Worm (Caenorhabditis elegans) whole organism, L1 larva: ENCODE data around the gene sri-45.

Experiments used
- C04F5.9 ChIP-seq: sonication (generic microtip); optimal IDR thresholded peaks from 2 replicates; lab custom pipeline; 2016; ENCODE audit warnings: missing genetic modification characterization, missing compliant biosample characterization
- C16A3.4 ChIP-seq: fragments of 150-350 bp; optimal IDR thresholded peaks from 2 replicates; lab custom pipeline; 2014; ENCODE audit warnings: missing biosample characterization, missing genetic modification characterization
- F16B12.6 ChIP-seq: fragments of 150-350 bp; optimal IDR thresholded peaks from 2 replicates; lab custom pipeline; 2014; ENCODE audit warnings: missing biosample characterization, missing genetic modification characterization
- Y116A8C.19 ChIP-seq: sonication (generic microtip); optimal IDR thresholded peaks from 2 replicates; lab custom pipeline; 2016; ENCODE audit warnings: missing compliant biosample characterization, missing genetic modification characterization, borderline replicate concordance
- ama-1 ChIP-seq: fragments of 150-350 bp; optimal IDR thresholded peaks from 2 replicates; lab custom pipeline; 2014
- blmp-1 ChIP-seq: fragments of 150-350 bp; optimal IDR thresholded peaks from 2 replicates; lab custom pipeline; 2014; ENCODE audit warnings: missing biosample characterization, missing genetic modification characterization
- ceh-82 ChIP-seq, 3 experiments: fragments of 150-350 bp in 1 of 3; sonication (generic microtip) in 2 of 3; optimal IDR thresholded peaks; 2 replicates each; lab custom pipeline; 2014 to 2017; ENCODE audit warnings: missing biosample characterization in 3 of 3, missing genetic modification characterization in 3 of 3
- ceh-88 ChIP-seq: fragments of 200-800 bp; sonication (Bioruptor generic); IDR thresholded peaks from 2 replicates; pipeline ENCODE4 v1.3.6; 2022; ENCODE audit warnings: missing genetic modification characterization, missing compliant biosample characterization
- dpl-1 ChIP-seq, 3 experiments: fragments of 150-350 bp in 2 of 3; sonication (generic microtip) in 1 of 3; optimal IDR thresholded peaks; 2 replicates each; lab custom pipeline; 2014 to 2017; ENCODE audit warnings: missing biosample characterization in 3 of 3, missing genetic modification characterization in 3 of 3, missing genetic modification reagents in 3 of 3
- efl-1 ChIP-seq, 4 experiments: fragments of 150-350 bp; optimal IDR thresholded peaks in 3 of 4; peaks in 1 of 4; 1 replicate in 1 of 4; 2 replicates in 3 of 4; lab custom pipeline; 2014; ENCODE audit warnings: missing biosample characterization in 2 of 4, missing genetic modification characterization in 2 of 4, missing genetic modification reagents in 2 of 4
- efl-3 ChIP-seq: fragments of 200-800 bp; sonication (Bioruptor generic); optimal IDR thresholded peaks from 2 replicates; lab custom pipeline; 2018; ENCODE audit warnings: mild to moderate bottlenecking, missing genetic modification characterization, missing compliant biosample characterization
- egl-13 ChIP-seq: sonication (generic microtip); optimal IDR thresholded peaks from 2 replicates; lab custom pipeline; 2016; ENCODE audit warnings: missing genotype, missing genetic modification reagents, missing genetic modification characterization, missing compliant biosample characterization
- egl-27 ChIP-seq, 2 experiments: fragments of 150-350 bp in 1 of 2; sonication (generic microtip); optimal IDR thresholded peaks; 3 replicates each; lab custom pipeline; 2017 to 2018; ENCODE audit warnings: missing biosample characterization in 2 of 2, missing genetic modification characterization in 2 of 2, missing genetic modification reagents in 2 of 2
- fkh-4 ChIP-seq: sonication (generic microtip); optimal IDR thresholded peaks from 2 replicates; lab custom pipeline; 2016; ENCODE audit warnings: missing compliant biosample characterization, missing genetic modification characterization, borderline replicate concordance
- fkh-8 ChIP-seq: sonication (generic microtip); optimal IDR thresholded peaks from 2 replicates; lab custom pipeline; 2016; ENCODE audit warnings: mild to moderate bottlenecking, missing genetic modification characterization, missing compliant biosample characterization
- fos-1 ChIP-seq: fragments of 150-350 bp; optimal IDR thresholded peaks from 2 replicates; lab custom pipeline; 2014; ENCODE audit warnings: missing biosample characterization, missing genetic modification characterization
- hlh-17 ChIP-seq: fragments of 200-800 bp; sonication (Bioruptor generic); optimal IDR thresholded peaks from 2 replicates; lab custom pipeline; 2018; ENCODE audit warnings: missing genetic modification characterization, mild to moderate bottlenecking, missing compliant biosample characterization, moderate library complexity, borderline replicate concordance
- hlh-4 ChIP-seq: sonication (generic microtip); optimal IDR thresholded peaks from 2 replicates; lab custom pipeline; 2016; ENCODE audit warnings: mild to moderate bottlenecking, missing genetic modification characterization, missing compliant biosample characterization
- hpl-2 ChIP-seq: fragments of 150-350 bp; optimal IDR thresholded peaks from 2 replicates; lab custom pipeline; 2014; ENCODE audit warnings: missing biosample characterization, missing genetic modification reagents, missing genetic modification characterization
- irx-1 ChIP-seq: sonication (generic microtip); optimal IDR thresholded peaks from 2 replicates; lab custom pipeline; 2016; ENCODE audit warnings: missing genetic modification characterization, missing compliant biosample characterization
- jun-1 ChIP-seq: fragments of 150-350 bp; optimal IDR thresholded peaks from 2 replicates; lab custom pipeline; 2014; ENCODE audit warnings: missing biosample characterization, missing genetic modification reagents, missing genetic modification characterization
- lin-13 ChIP-seq: fragments of 150-350 bp; optimal IDR thresholded peaks from 2 replicates; lab custom pipeline; 2014; ENCODE audit warnings: missing biosample characterization, missing genetic modification reagents, missing genetic modification characterization
- lin-15B ChIP-seq: fragments of 150-350 bp; sonication (generic microtip); optimal IDR thresholded peaks from 3 replicates; lab custom pipeline; 2014; ENCODE audit warnings: missing biosample characterization, missing genetic modification characterization
- lin-35 ChIP-seq, 2 experiments: fragments of 150-350 bp; optimal IDR thresholded peaks; 2 replicates each; lab custom pipeline; 2014; ENCODE audit warnings: missing biosample characterization in 2 of 2, missing genetic modification characterization in 2 of 2, missing genetic modification reagents in 2 of 2
- lsy-2 ChIP-seq, 2 experiments: fragments of 150-350 bp; optimal IDR thresholded peaks; 2 replicates each; lab custom pipeline; 2014; ENCODE audit warnings: missing biosample characterization in 2 of 2, missing genetic modification characterization in 2 of 2
- nhr-11 ChIP-seq: fragments of 150-350 bp; optimal IDR thresholded peaks from 2 replicates; lab custom pipeline; 2014; ENCODE audit warnings: missing biosample characterization, missing genetic modification characterization
- nhr-20 ChIP-seq: sonication (generic microtip); optimal IDR thresholded peaks from 2 replicates; lab custom pipeline; 2016; ENCODE audit warnings: mild to moderate bottlenecking, missing genetic modification characterization, missing compliant biosample characterization
- nhr-71 ChIP-seq: sonication (generic microtip); optimal IDR thresholded peaks from 2 replicates; lab custom pipeline; 2016; ENCODE audit warnings: mild to moderate bottlenecking, missing genetic modification characterization, moderate library complexity, missing compliant biosample characterization
- rnt-1 ChIP-seq: sonication (generic microtip); optimal IDR thresholded peaks from 2 replicates; lab custom pipeline; 2016; ENCODE audit warnings: mild to moderate bottlenecking, missing genetic modification characterization, moderate library complexity, missing compliant biosample characterization
- snu-23 ChIP-seq: sonication (generic microtip); optimal IDR thresholded peaks from 2 replicates; lab custom pipeline; 2016; ENCODE audit warnings: missing genetic modification characterization, missing compliant biosample characterization
- unc-86 ChIP-seq: sonication (generic microtip); optimal IDR thresholded peaks from 2 replicates; lab custom pipeline; 2016; ENCODE audit warnings: missing genetic modification characterization, missing compliant biosample characterization
- unc-98 ChIP-seq: fragments of 200-800 bp; sonication (Bioruptor generic); IDR thresholded peaks from 2 replicates; pipeline ENCODE4 v1.3.6; 2022; ENCODE audit warnings: missing genetic modification characterization, missing compliant biosample characterization
- xbp-1 ChIP-seq: sonication (generic microtip); optimal IDR thresholded peaks from 2 replicates; lab custom pipeline; 2016; ENCODE audit warnings: missing genetic modification characterization, missing compliant biosample characterization
- zag-1 ChIP-seq: fragments of 150-350 bp; optimal IDR thresholded peaks from 2 replicates; lab custom pipeline; 2014; ENCODE audit warnings: missing biosample characterization, missing genetic modification characterization
- ztf-11 ChIP-seq, 2 experiments: sonication (generic microtip); optimal IDR thresholded peaks; 2 replicates each; lab custom pipeline; 2016 to 2017; ENCODE audit warnings: missing genetic modification characterization in 2 of 2, missing biosample characterization in 1 of 2, missing compliant biosample characterization in 1 of 2
- ztf-4 ChIP-seq: fragments of 150-350 bp; optimal IDR thresholded peaks from 2 replicates; lab custom pipeline; 2014; ENCODE audit warnings: missing biosample characterization, missing genetic modification characterization

The sri-45 gene

ce11 chrII:661696-662095 is at the start of gene sri-45:
Gene sri-45, minus strand, starts transcription at chrII:661796.
- no peak for TF ChIP-seq lin-13 (GFP tag; lab: Kevin White, UChicago)
- no peak for TF ChIP-seq Y116A8C.19 (tag; lab: Kevin White, UChicago)
- no peak for TF ChIP-seq fkh-4 (tag; lab: Kevin White, UChicago)
- no peak for TF ChIP-seq unc-98 (GFP tag; lab: Robert Waterston, UW)
- TF ChIP-seq hlh-4 = no peak
- no peak for TF ChIP-seq fkh-8 (tag; lab: Kevin White, UChicago)
- TF ChIP-seq C04F5.9 (tag; lab: Kevin White, UChicago) = no peak
- no peak for TF ChIP-seq jun-1 (tag; lab: Kevin White, UChicago)
- TF ChIP-seq ama-1 (lab: Kevin White, UChicago) = no peak
- TF ChIP-seq unc-86 (tag; lab: Kevin White, UChicago) = no peak
- TF ChIP-seq fos-1 (tag; lab: Kevin White, UChicago) = no peak
- no peak for TF ChIP-seq F16B12.6 (tag; lab: Kevin White, UChicago)
- no peak for TF ChIP-seq egl-13 (tag; lab: Kevin White, UChicago)
- no peak for TF ChIP-seq irx-1 (tag; lab: Kevin White, UChicago)
- no peak for TF ChIP-seq hlh-17
- TF ChIP-seq efl-3 (GFP tag; lab: Kevin White, UChicago) = no peak
- no peak for TF ChIP-seq lin-15B
- TF ChIP-seq nhr-11 (tag; lab: Kevin White, UChicago) = no peak
- no peak for TF ChIP-seq rnt-1 (tag; lab: Kevin White, UChicago)
- TF ChIP-seq nhr-20 (tag; lab: Kevin White, UChicago) = no peak

ce11 chrII:709081-709480 is 47.5 kb upstream of the sri-45 start, which contains the start of gene T02H6.1:
Gene T02H6.1, plus strand, starts transcription at chrII:709381.
- TF ChIP-seq C16A3.4 (tag; lab: Kevin White, UChicago) (no peak), ztf-11 (tag; optimal IDR thresholded peaks at IDR 0.05; lab: Kevin White, UChicago) (no peak), zag-1 (tag; lab: Kevin White, UChicago) (no peak), ztf-4 (no peak), lsy-2 (tag; optimal IDR thresholded peaks at IDR 0.05; lab: Kevin White, UChicago) (no peak), ceh-82 (tag; optimal IDR thresholded peaks at IDR 0.05; lab: Kevin White, UChicago) (no peak), nhr-71 (no peak), ceh-88 (GFP tag; lab: Robert Waterston, UW) (no peak), egl-27 (tag; optimal IDR thresholded peaks at IDR 0.05; lab: Kevin White, UChicago) (no peak), blmp-1 (tag; lab: Kevin White, UChicago) (no peak), hpl-2 (GFP tag; lab: Kevin White, UChicago) (no peak)

- peak; percentile 23 for TF ChIP-seq blmp-1 (tag; lab: Kevin White, UChicago)
- TF ChIP-seq xbp-1 (tag; lab: Kevin White, UChicago) = peak; percentile 10
- peak in 1 of 2 experiments; percentile 33 for TF ChIP-seq efl-1 (optimal IDR thresholded peaks at IDR 0.05; lab: Kevin White, UChicago)
- peak in 1 of 2 experiments; percentile 72 for TF ChIP-seq efl-1 (GFP tag; optimal IDR thresholded peaks at IDR 0.05 in 1 of 2; lab: Kevin White, UChicago)
- peak in 1 of 3 experiments; percentile 6 for TF ChIP-seq dpl-1 (GFP tag; optimal IDR thresholded peaks at IDR 0.05; lab: Kevin White, UChicago)
- TF ChIP-seq nhr-11 (tag; lab: Kevin White, UChicago) = no peak
- peak; percentile 7 for TF ChIP-seq snu-23 (GFP tag; lab: Kevin White, UChicago)
- TF ChIP-seq ztf-11 (tag; optimal IDR thresholded peaks at IDR 0.05; lab: Kevin White, UChicago) = no peak
- TF ChIP-seq lin-35 (GFP tag; optimal IDR thresholded peaks at IDR 0.05; lab: Kevin White, UChicago) = peak in 1 of 2 experiments; percentile 11
- peak in 1 of 2 experiments; percentile 30 for TF ChIP-seq lsy-2 (tag; optimal IDR thresholded peaks at IDR 0.05; lab: Kevin White, UChicago)
These were observed 40.0 kb upstream of the sri-45 start, which contains the start of gene thoc-1 for ce11 chrII:701371-702139. Gene thoc-1, plus strand, starts transcription at chrII:702107.
